Fruit fly (Drosophila melanogaster) whole organism: ENCODE data around the gene CG44153.

Experiments used
- CG8478 ChIP-seq: fragments of >200 bp; optimal IDR thresholded peaks from 2 replicates; lab custom pipeline; 2018; ENCODE audit warnings: inconsistent platforms
- psq ChIP-seq: fragments of >200 bp; optimal IDR thresholded peaks from 2 replicates; lab custom pipeline; 2017
- usp ChIP-seq: fragments of >200 bp; optimal IDR thresholded peaks from 2 replicates; lab custom pipeline; 2017; ENCODE audit warnings: missing biosample characterization, missing genetic modification characterization, mixed read lengths

DNA sequence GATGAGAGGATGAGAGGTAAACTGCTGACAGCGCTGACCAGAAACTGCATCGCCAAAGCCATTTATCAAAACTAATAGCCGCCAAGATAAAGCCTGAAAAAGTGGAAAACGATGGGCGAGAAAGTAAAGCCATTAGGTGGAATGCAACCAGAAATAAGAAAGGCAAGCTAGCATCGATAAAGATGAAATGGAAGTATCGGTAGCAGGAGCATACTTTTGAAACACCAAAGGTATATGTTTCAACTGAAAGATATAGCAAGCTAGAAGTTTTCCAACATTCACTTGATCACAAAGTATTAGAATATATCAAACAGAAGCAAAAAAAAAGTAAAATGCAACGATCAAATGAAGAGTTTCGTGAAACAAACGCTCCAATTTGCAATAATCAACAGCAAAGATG lies 7.7 kb downstream of the CG44153 start, which contains the start of gene CG13137:
- TF ChIP-seq usp (GFP tag; lab: Kevin White, UChicago) (no peak), CG8478 (lab: Kevin White, UChicago) (no peak), psq (lab: Kevin White, UChicago) (no peak)
